Fruit fly (Drosophila melanogaster) whole organism, prepupa: Measurements from ENCODE around the gene Ir62a.

Source experiments
- CG6276 ChIP-seq: fragments of 200-800 bp; sonication (Bioruptor generic); optimal IDR thresholded peaks from 2 replicates; lab custom pipeline; 2017; ENCODE audit warnings: missing biosample characterization, mild to moderate bottlenecking, missing genetic modification characterization
- CG7368 ChIP-seq: fragments of 200-800 bp; sonication (Bioruptor generic); optimal IDR thresholded peaks from 3 replicates; lab custom pipeline; 2016; ENCODE audit warnings: missing biosample characterization, missing genetic modification characterization
- CG9139 ChIP-seq: fragments of 200-800 bp; sonication (Bioruptor generic); optimal IDR thresholded peaks from 3 replicates; lab custom pipeline; 2017; ENCODE audit warnings: missing biosample characterization, mild to moderate bottlenecking, missing genetic modification characterization
- Sox14 ChIP-seq: fragments of 200-800 bp; sonication (Bioruptor generic); optimal IDR thresholded peaks from 3 replicates; lab custom pipeline; 2016; ENCODE audit warnings: missing biosample characterization, missing genetic modification characterization

DNA sequence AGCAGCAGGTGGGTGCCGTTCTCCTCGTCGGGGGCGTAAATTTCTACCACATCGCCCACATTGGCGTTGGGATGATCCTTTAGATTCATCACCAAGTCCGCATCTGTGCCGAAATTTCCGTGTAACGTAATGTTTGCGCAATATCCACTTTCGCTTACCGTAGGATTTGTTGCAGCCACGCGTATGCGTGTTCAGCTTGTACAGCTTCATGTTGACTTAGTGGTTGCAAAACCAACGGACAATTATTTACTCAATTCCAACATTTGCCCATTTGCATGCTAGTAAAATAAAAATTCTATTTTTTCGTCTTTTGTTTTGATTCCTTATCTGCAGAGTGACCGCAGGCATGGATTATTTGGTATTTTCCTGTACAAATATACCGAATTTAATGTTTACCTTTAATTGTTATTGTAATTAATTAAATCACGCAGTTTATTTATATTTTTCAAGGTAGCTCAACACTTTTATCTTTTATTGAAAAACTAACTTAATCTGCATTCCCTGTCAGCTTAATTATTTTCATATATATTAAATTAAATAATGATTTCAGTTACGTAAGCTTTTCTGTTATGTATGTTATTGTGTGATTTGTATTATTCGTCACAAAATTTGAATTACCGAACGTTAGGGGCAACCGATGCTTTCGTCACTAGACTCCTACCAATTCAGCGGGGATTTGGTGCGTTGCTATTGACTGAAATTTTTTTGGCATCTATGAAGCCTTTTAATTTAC lies 2.8 kb upstream of the Ir62a start, which contains the start of gene Iml1:
- no peak for TF ChIP-seq CG6276 (GFP tag; lab: Kevin White, UChicago)
- TF ChIP-seq CG7368: no peak
- no peak for TF ChIP-seq Sox14 (GFP tag; lab: Kevin White, UChicago)
- TF ChIP-seq CG9139 (GFP tag; lab: Kevin White, UChicago): no peak
